Worm (Caenorhabditis elegans) whole organism, late embryonic: ENCODE measurements around the gene R08A2.2.

ENCODE experiments used
- F13H6.1 ChIP-seq: sonication (generic microtip); optimal IDR thresholded peaks from 2 replicates; lab custom pipeline; 2016; ENCODE audit warnings: missing genetic modification characterization, missing compliant biosample characterization
- ama-1 ChIP-seq: fragments of 150-350 bp; optimal IDR thresholded peaks from 2 replicates; lab custom pipeline; 2014
- ceh-22 ChIP-seq: sonication (generic microtip); optimal IDR thresholded peaks from 2 replicates; lab custom pipeline; 2017; ENCODE audit warnings: missing biosample characterization, missing genetic modification characterization
- ceh-45 ChIP-seq: fragments of 200-800 bp; sonication (Bioruptor generic); IDR thresholded peaks from 2 replicates; pipeline ENCODE4 v1.3.6; 2022; ENCODE audit warnings: missing genetic modification reagents, missing genetic modification characterization, missing compliant biosample characterization
- dmd-4 ChIP-seq: sonication (generic microtip); optimal IDR thresholded peaks from 2 replicates; lab custom pipeline; 2016; ENCODE audit warnings: borderline replicate concordance, missing genetic modification characterization, missing compliant biosample characterization
- fax-1 ChIP-seq: sonication (generic microtip); optimal IDR thresholded peaks from 2 replicates; lab custom pipeline; 2016; ENCODE audit warnings: missing genotype, missing genetic modification characterization, missing compliant biosample characterization
- hlh-15 ChIP-seq: sonication (generic microtip); optimal IDR thresholded peaks from 2 replicates; lab custom pipeline; 2016; ENCODE audit warnings: missing genetic modification characterization, missing compliant biosample characterization
- hlh-30 ChIP-seq: sonication (generic microtip); optimal IDR thresholded peaks from 2 replicates; lab custom pipeline; 2017; ENCODE audit warnings: antibody characterized with exemption, missing genetic modification characterization, missing compliant biosample characterization; ENCODE audit not compliant: insufficient read depth
- lin-11 ChIP-seq: fragments of 200-800 bp; sonication (Bioruptor generic); optimal IDR thresholded peaks from 2 replicates; lab custom pipeline; 2018; ENCODE audit warnings: mild to moderate bottlenecking, missing genetic modification characterization, missing compliant biosample characterization
- nhr-11 ChIP-seq: fragments of 150-350 bp; optimal IDR thresholded peaks from 2 replicates; lab custom pipeline; 2014; ENCODE audit warnings: missing biosample characterization, missing genetic modification characterization
- pqm-1 ChIP-seq: sonication (generic microtip); optimal IDR thresholded peaks from 2 replicates; lab custom pipeline; 2016; ENCODE audit warnings: missing genetic modification characterization, missing compliant biosample characterization
- tbx-2 ChIP-seq: sonication (generic microtip); optimal IDR thresholded peaks from 2 replicates; lab custom pipeline; 2016; ENCODE audit warnings: missing genetic modification characterization, missing compliant biosample characterization
- ttx-3 ChIP-seq: sonication (generic microtip); optimal IDR thresholded peaks from 2 replicates; lab custom pipeline; 2016; ENCODE audit warnings: missing genetic modification reagents, missing genetic modification characterization, missing compliant biosample characterization

ce11 chrV:14741233-14741632 is 25.7 kb upstream of the R08A2.2 start, which contains the start of gene Y50E8A.6:
- no peak for TF ChIP-seq tbx-2
- TF ChIP-seq lin-11 (tag; lab: Kevin White, UChicago), result no peak
- TF ChIP-seq nhr-11 (tag; lab: Kevin White, UChicago), result no peak
- no peak for TF ChIP-seq pqm-1 (tag; lab: Kevin White, UChicago)
- no peak for TF ChIP-seq ceh-45
- no peak for TF ChIP-seq ama-1 (lab: Kevin White, UChicago)
- no peak for TF ChIP-seq ceh-22
- TF ChIP-seq F13H6.1 (tag; lab: Kevin White, UChicago), result no peak
- no peak for TF ChIP-seq fax-1 (tag; lab: Kevin White, UChicago)
- TF ChIP-seq hlh-15 (tag; lab: Kevin White, UChicago), result no peak
- TF ChIP-seq dmd-4, result no peak
- TF ChIP-seq ttx-3 (tag; lab: Kevin White, UChicago), result no peak
- TF ChIP-seq hlh-30 (tag; lab: Kevin White, UChicago), result no peak
